Worm (Caenorhabditis elegans) whole organism, L3 larva: ENCODE results near the gene cht-4.

Experiments
- ceh-16 ChIP-seq: sonication (generic microtip); optimal IDR thresholded peaks from 2 replicates; lab custom pipeline; 2017; ENCODE audit warnings: missing biosample characterization, missing genetic modification characterization
- ceh-82 ChIP-seq: fragments of 150-350 bp; optimal IDR thresholded peaks from 2 replicates; lab custom pipeline; 2014; ENCODE audit warnings: missing biosample characterization, missing genetic modification characterization
- daf-12 ChIP-seq: fragments of 150-350 bp; optimal IDR thresholded peaks from 2 replicates; lab custom pipeline; 2014; ENCODE audit warnings: missing biosample characterization, missing genetic modification reagents, missing genetic modification characterization

DNA sequence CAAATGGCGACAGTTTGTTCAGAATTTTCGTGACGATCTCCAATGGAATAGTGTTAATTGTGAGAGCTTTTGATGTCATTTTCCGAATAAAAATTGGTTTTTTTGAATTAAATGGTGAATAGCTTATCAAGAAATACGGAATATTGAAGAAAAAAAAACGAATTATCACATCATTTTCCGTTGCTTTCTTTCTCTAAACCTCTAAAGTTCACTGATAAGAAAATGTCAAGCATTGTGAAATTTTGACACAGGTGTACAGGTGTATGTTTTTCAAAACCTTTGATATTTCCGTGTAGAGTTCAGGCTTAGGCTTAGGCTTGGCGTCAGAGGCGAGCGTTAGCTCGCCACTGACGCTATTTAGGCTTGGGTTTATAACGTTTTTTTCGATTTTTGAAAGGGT, 41.6 kb upstream of the cht-4 start, which contains the start of gene fbxa-74:
- TF ChIP-seq ceh-82 (tag; lab: Kevin White, UChicago) (no peak), ceh-16 (no peak), daf-12 (tag; lab: Kevin White, UChicago) (no peak)
